Fruit fly (Drosophila melanogaster): Measurements from ENCODE around the gene CG6749.
A peak's percentile ranks its signal among the peaks of the same experiment; 100 is the strongest.

The CG6749 gene

dm6 chr3L:9698193-9698642, 35.4 kb downstream of the CG6749 start, which contains the start of gene Ubc4 (continued):
- no peak for TF ChIP-seq CG10631 (GFP tag; optimal IDR thresholded peaks at IDR 0.05)
- no peak for TF ChIP-seq CG10669 (GFP tag; optimal IDR thresholded peaks at IDR 0.05)
- TF ChIP-seq ss (GFP tag; optimal IDR thresholded peaks at IDR 0.05): no peak
- TF ChIP-seq svp (GFP tag): peak; percentile 72
- peak; percentile 34 for TF ChIP-seq CG3032 (tag; optimal IDR thresholded peaks at IDR 0.05)

- TF ChIP-seq topi (GFP tag; optimal IDR thresholded peaks at IDR 0.05): no peak
- no peak for TF ChIP-seq Sox15 (GFP tag; optimal IDR thresholded peaks at IDR 0.05)
- no peak for TF ChIP-seq CG8632 (GFP tag; optimal IDR thresholded peaks at IDR 0.05)
- TF ChIP-seq CG6792 (GFP tag; optimal IDR thresholded peaks at IDR 0.05): no peak
- TF ChIP-seq dac (GFP tag; optimal IDR thresholded peaks at IDR 0.05): no peak
- no peak for TF ChIP-seq net (GFP tag; optimal IDR thresholded peaks at IDR 0.05)
- no peak for TF ChIP-seq Eip93F (GFP tag; optimal IDR thresholded peaks at IDR 0.05)
- TF ChIP-seq lz (GFP tag; optimal IDR thresholded peaks at IDR 0.05): no peak
- TF ChIP-seq CG16779 (tag; optimal IDR thresholded peaks at IDR 0.05): no peak
Observed at dm6 chr3L:9697527-9697883, 36.1 kb downstream of the CG6749 start.

dm6 chr3L:9696650-9697526, 36.7 kb downstream of the CG6749 start, which contains the start of gene Prps:
Gene Prps (minus strand): TSS chr3L:9696700.
- TF ChIP-seq achi (GFP tag; optimal IDR thresholded peaks at IDR 0.05): peak; percentile 78
- peak; percentile 87 for TF ChIP-seq net (GFP tag; optimal IDR thresholded peaks at IDR 0.05)
- TF ChIP-seq dsx (GFP tag; optimal IDR thresholded peaks at IDR 0.05; ENCODE audit: poor library complexity, severe bottlenecking): peak; percentile 79
- peak; percentile 89 for TF ChIP-seq Met (GFP tag; optimal IDR thresholded peaks at IDR 0.05)
- peak; percentile 84 to 86 for TF ChIP-seq ss (GFP tag; optimal IDR thresholded peaks at IDR 0.05)
- TF ChIP-seq cyc (GFP tag; optimal IDR thresholded peaks at IDR 0.05): peak; percentile 90
- TF ChIP-seq Hr4 (GFP tag; optimal IDR thresholded peaks at IDR 0.05): peak; percentile 88
- TF ChIP-seq CG9139 (GFP tag; optimal IDR thresholded peaks at IDR 0.05): peak; percentile 81
- peak; percentile 70 for TF ChIP-seq Lpt (GFP tag; optimal IDR thresholded peaks at IDR 0.05)
- TF ChIP-seq Blimp-1 (GFP tag; optimal IDR thresholded peaks at IDR 0.05): peak; percentile 69
- TF ChIP-seq spab (GFP tag; optimal IDR thresholded peaks at IDR 0.05): peak; percentile 67
- no peak for TF ChIP-seq CG6276 (GFP tag; optimal IDR thresholded peaks at IDR 0.05)
- peak; percentile 83 for TF ChIP-seq CG31627 (GFP tag; optimal IDR thresholded peaks at IDR 0.05)
- peak; percentile 90 for TF ChIP-seq CG6792 (GFP tag; optimal IDR thresholded peaks at IDR 0.05)
- TF ChIP-seq CG10669 (GFP tag; optimal IDR thresholded peaks at IDR 0.05): peak; percentile 82
- peak; percentile 82 for TF ChIP-seq Sox14 (GFP tag; optimal IDR thresholded peaks at IDR 0.05)
- peak; percentile 72 for TF ChIP-seq CG1621 (tag; optimal IDR thresholded peaks at IDR 0.05)
- peak; percentile 70 for TF ChIP-seq CG8319 (GFP tag; optimal IDR thresholded peaks at IDR 0.05)
- TF ChIP-seq CG7368 (GFP tag; optimal IDR thresholded peaks at IDR 0.05): peak; percentile 89
- peak; percentile 72 for TF ChIP-seq CG11294 (GFP tag; IDR thresholded peaks at IDR 0.05)
- TF ChIP-seq Hr38 (GFP tag; optimal IDR thresholded peaks at IDR 0.05): no peak
- peak in 1 of 2 experiments; percentile 63 for TF ChIP-seq salr (GFP tag; optimal IDR thresholded peaks at IDR 0.05)
- TF ChIP-seq esn (GFP tag; optimal IDR thresholded peaks at IDR 0.05): peak; percentile 91
- TF ChIP-seq dac (GFP tag; optimal IDR thresholded peaks at IDR 0.05): peak; percentile 24
- TF ChIP-seq fkh (GFP tag; optimal IDR thresholded peaks at IDR 0.05): peak; percentile 23
- TF ChIP-seq Hr39 (GFP tag; optimal IDR thresholded peaks at IDR 0.05): peak; percentile 82
- peak; percentile 77 for TF ChIP-seq CG6808 (GFP tag; optimal IDR thresholded peaks at IDR 0.05)
- TF ChIP-seq Sox102F (GFP tag; optimal IDR thresholded peaks at IDR 0.05): peak; percentile 93
- TF ChIP-seq CG32006 (GFP tag; optimal IDR thresholded peaks at IDR 0.05): peak; percentile 70
- TF ChIP-seq CG34406 (GFP tag; optimal IDR thresholded peaks at IDR 0.05): peak; percentile 73
- peak; percentile 90 for TF ChIP-seq CG6163 (GFP tag; IDR thresholded peaks at IDR 0.05)
- TF ChIP-seq svp (GFP tag): peak; percentile 94
- TF ChIP-seq topi (GFP tag; optimal IDR thresholded peaks at IDR 0.05): peak; percentile 91
- peak; percentile 77 for TF ChIP-seq Ets21C (GFP tag; optimal IDR thresholded peaks at IDR 0.05)
- peak; percentile 85 for TF ChIP-seq Smox (GFP tag; optimal IDR thresholded peaks at IDR 0.05)
- peak; percentile 78; the same call in 2 of the 3 replicates for TF ChIP-seq CG8119 (GFP tag; IDR thresholded peaks at IDR 0.05)
- TF ChIP-seq Gug (GFP tag; IDR thresholded peaks at IDR 0.05): peak; percentile 71
- TF ChIP-seq Eip93F (GFP tag; optimal IDR thresholded peaks at IDR 0.05): peak; percentile 83
- peak; percentile 61 for TF ChIP-seq Sox15 (GFP tag; optimal IDR thresholded peaks at IDR 0.05)
